Fruit fly (Drosophila melanogaster): Measurements from ENCODE around the gene CG31523.

The CG31523 gene

DNA sequence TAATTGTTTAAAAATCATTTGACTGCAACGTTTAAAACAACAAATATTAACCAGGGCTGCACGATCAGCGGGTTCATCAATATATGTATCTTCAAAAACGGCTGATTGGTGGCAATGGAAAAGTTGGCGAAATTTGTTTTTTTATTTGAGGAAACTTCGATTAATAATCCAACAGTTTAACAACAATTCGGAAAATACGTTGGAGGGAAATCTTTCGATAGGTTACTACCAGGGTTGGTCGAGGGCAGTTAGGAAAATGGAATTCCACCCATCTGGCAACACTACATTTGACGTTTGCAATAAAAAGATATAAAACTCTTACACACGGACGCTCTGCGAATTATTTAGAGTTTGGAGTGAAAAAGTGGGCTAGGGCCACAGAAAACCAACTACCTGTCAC is 41.9 kb downstream of the CG31523 start, which contains the start of the genes Lipt2 and CG14650 (continued):
- TF ChIP-seq Doc2 (GFP tag; IDR thresholded peaks at IDR 0.05), result no peak
- peak; percentile 62 for TF ChIP-seq CG12299 (tag; optimal IDR thresholded peaks at IDR 0.05)
- no peak for TF ChIP-seq D (optimal IDR thresholded peaks at IDR 0.05)
- TF ChIP-seq D (GFP tag; optimal IDR thresholded peaks at IDR 0.05), result no peak
- TF ChIP-seq CG4854 (GFP tag; optimal IDR thresholded peaks at IDR 0.05), result peak; percentile 17
- peak; percentile 46 for TF ChIP-seq sna (GFP tag; IDR thresholded peaks at IDR 0.05; ENCODE audit: partially characterized antibody)
- TF ChIP-seq CG3995 (GFP tag; optimal IDR thresholded peaks at IDR 0.05), result peak; percentile 31
- TF ChIP-seq CG7963 (GFP tag; IDR thresholded peaks at IDR 0.05; ENCODE audit: partially characterized antibody), result no peak
- peak; percentile 83 for TF ChIP-seq Sin3A (optimal IDR thresholded peaks at IDR 0.05)
- TF ChIP-seq CG10543 (GFP tag; optimal IDR thresholded peaks at IDR 0.05), result peak; percentile 52
- TF ChIP-seq tgo (GFP tag; IDR thresholded peaks at IDR 0.05), result no peak; the same call in 2 of the 3 replicates
- peak; percentile 43 for TF ChIP-seq HHEX (GFP tag; optimal IDR thresholded peaks at IDR 0.05)
- no peak for TF ChIP-seq Spps (tag; optimal IDR thresholded peaks at IDR 0.05)
- no peak for TF ChIP-seq peb (GFP tag; IDR thresholded peaks at IDR 0.05)
- TF ChIP-seq Jarid2 (GFP tag; optimal IDR thresholded peaks at IDR 0.05), result no peak
- no peak for TF ChIP-seq CG31224 (GFP tag; IDR thresholded peaks at IDR 0.05)
- no peak for TF ChIP-seq HLHmδ (GFP tag; optimal IDR thresholded peaks at IDR 0.05)
- TF ChIP-seq CG33213 (GFP tag; optimal IDR thresholded peaks at IDR 0.05), result peak; percentile 29
- peak; percentile 38 for TF ChIP-seq CG8388 (GFP tag; optimal IDR thresholded peaks at IDR 0.05)
- no peak for TF ChIP-seq CG43689 (GFP tag; IDR thresholded peaks at IDR 0.05)
- TF ChIP-seq CG11504 (tag; optimal IDR thresholded peaks at IDR 0.05), result no peak
- no peak for TF ChIP-seq Dip2 (GFP tag; IDR thresholded peaks at IDR 0.05)
- TF ChIP-seq CG12071 (GFP tag; optimal IDR thresholded peaks at IDR 0.05), result no peak
- peak; percentile 30; the same call in 1 of the 2 replicates for TF ChIP-seq CG9215 (GFP tag; IDR thresholded peaks at IDR 0.05)
- TF ChIP-seq CG17328 (GFP tag; IDR thresholded peaks at IDR 0.05), result 0 out of 2 replicates have a peak, but pooled peaks have one; percentile 25
- TF ChIP-seq CG15696 (tag; optimal IDR thresholded peaks at IDR 0.05), result peak; percentile 52
- TF ChIP-seq CG9817 (tag; optimal IDR thresholded peaks at IDR 0.05), result peak; percentile 62
- TF ChIP-seq bcd (GFP tag; optimal IDR thresholded peaks at IDR 0.05), result peak; percentile 33
- TF ChIP-seq CG2889 (GFP tag; IDR thresholded peaks at IDR 0.05), result no peak
- no peak for TF ChIP-seq CG15011 (GFP tag; optimal IDR thresholded peaks at IDR 0.05)
- no peak for TF ChIP-seq sim (GFP tag; IDR thresholded peaks at IDR 0.05)
- TF ChIP-seq BtbVII (GFP tag; optimal IDR thresholded peaks at IDR 0.05), result no peak
- peak; percentile 86 for TF ChIP-seq Elba2 (GFP tag; optimal IDR thresholded peaks at IDR 0.05)
- no peak for TF ChIP-seq salm (tag; optimal IDR thresholded peaks at IDR 0.05)
- TF ChIP-seq cato (GFP tag; optimal IDR thresholded peaks at IDR 0.05; ENCODE audit: borderline replicate concordance), result no peak
- peak; percentile 54 for TF ChIP-seq unpg (GFP tag; optimal IDR thresholded peaks at IDR 0.05)
- no peak for TF ChIP-seq oc (tag; optimal IDR thresholded peaks at IDR 0.05)
- 0 out of 3 replicates have a peak, but pooled peaks have one; percentile 38 for TF ChIP-seq otp (GFP tag; IDR thresholded peaks at IDR 0.05)
- no peak for TF ChIP-seq slou (GFP tag; optimal IDR thresholded peaks at IDR 0.05)
- no peak for TF ChIP-seq CG8281 (tag; optimal IDR thresholded peaks at IDR 0.05)
- TF ChIP-seq Antp (GFP tag; optimal IDR thresholded peaks at IDR 0.05), result peak; percentile 76
- TF ChIP-seq CG6765 (GFP tag; optimal IDR thresholded peaks at IDR 0.05), result no peak
- TF ChIP-seq usp (GFP tag; optimal IDR thresholded peaks at IDR 0.05), result no peak
- TF ChIP-seq row (GFP tag; IDR thresholded peaks at IDR 0.05), result peak; percentile 73
- TF ChIP-seq NK7.1 (GFP tag; optimal IDR thresholded peaks at IDR 0.05), result no peak
- TF ChIP-seq fd3F (GFP tag; optimal IDR thresholded peaks at IDR 0.05), result peak; percentile 22
- peak; percentile 48 for TF ChIP-seq ems (GFP tag; optimal IDR thresholded peaks at IDR 0.05)
- no peak for TF ChIP-seq scrt (GFP tag; optimal IDR thresholded peaks at IDR 0.05)
- TF ChIP-seq CG15514 (GFP tag; optimal IDR thresholded peaks at IDR 0.05), result peak; percentile 74
- TF ChIP-seq CG13424 (tag; optimal IDR thresholded peaks at IDR 0.05), result peak; percentile 62
- no peak for TF ChIP-seq Oli (tag; optimal IDR thresholded peaks at IDR 0.05)
